Fruit fly (Drosophila melanogaster) whole organism, embryonic: ENCODE measurements around the gene Vha100-2.
A peak's percentile ranks its signal among the peaks of the same experiment; 100 is the strongest.

Experiments used
- Ada2b ChIP-seq: fragments of 200-800 bp; sonication (Bioruptor generic); IDR thresholded peaks from 2 replicates; pipeline ENCODE4 v1.3.6; 2022; ENCODE audit warnings: missing biosample characterization, missing genetic modification characterization
- Atf6 ChIP-seq: fragments of 200-800 bp; sonication (Bioruptor generic); IDR thresholded peaks from 2 replicates; pipeline ENCODE4 v1.3.6; 2022; ENCODE audit warnings: missing biosample characterization, missing genetic modification characterization
- CG11093 ChIP-seq: fragments of 200-800 bp; sonication (Bioruptor generic); IDR thresholded peaks from 3 replicates; pipeline ENCODE4 v1.3.6; 2022; ENCODE audit warnings: missing biosample characterization, missing genetic modification characterization
- CG13424 ChIP-seq: fragments of 200-800 bp; sonication (Bioruptor generic); optimal IDR thresholded peaks from 2 replicates; lab custom pipeline; 2019; ENCODE audit warnings: missing biosample characterization, mild to moderate bottlenecking, missing genetic modification characterization, moderate library complexity
- CG15514 ChIP-seq: fragments of 200-800 bp; sonication (Bioruptor generic); optimal IDR thresholded peaks from 3 replicates; lab custom pipeline; 2017; ENCODE audit warnings: missing biosample characterization, missing genetic modification characterization, mild to moderate bottlenecking, moderate library complexity, missing genetic modification reagents
- CG1603 ChIP-seq: fragments of 200-800 bp; sonication (Bioruptor generic); optimal IDR thresholded peaks from 2 replicates; lab custom pipeline; 2019; ENCODE audit warnings: missing biosample characterization, mild to moderate bottlenecking, missing genetic modification characterization, moderate library complexity
- CG1647 ChIP-seq: fragments of 200-800 bp; sonication (Bioruptor generic); optimal IDR thresholded peaks from 3 replicates; lab custom pipeline; 2016; ENCODE audit warnings: missing biosample characterization, missing genetic modification characterization
- CG16779 ChIP-seq: fragments of 200-800 bp; sonication (Bioruptor generic); IDR thresholded peaks from 2 replicates; pipeline ENCODE4 v1.3.6; 2022; ENCODE audit warnings: missing biosample characterization, missing genetic modification characterization
- CG17359 ChIP-seq: fragments of 200-800 bp; sonication (Bioruptor generic); optimal IDR thresholded peaks from 3 replicates; lab custom pipeline; 2018; ENCODE audit warnings: missing biosample characterization, mild to moderate bottlenecking, missing genetic modification characterization, moderate library complexity
- CG17612 ChIP-seq: fragments of 200-800 bp; sonication (Bioruptor generic); IDR thresholded peaks from 2 replicates; pipeline ENCODE4 v1.3.6; 2022; ENCODE audit warnings: missing biosample characterization, missing genetic modification characterization
- CG2678 ChIP-seq: fragments of 200-800 bp; sonication (Bioruptor generic); optimal IDR thresholded peaks from 3 replicates; lab custom pipeline; 2019; ENCODE audit warnings: missing biosample characterization, mild to moderate bottlenecking, missing genetic modification characterization, moderate library complexity
- CG32532 ChIP-seq: fragments of 200-800 bp; sonication (Bioruptor generic); IDR thresholded peaks from 2 replicates; pipeline ENCODE4 v1.3.6; 2022; ENCODE audit warnings: missing biosample characterization, missing genetic modification characterization
- CG32772 ChIP-seq: fragments of 200-800 bp; sonication (Bioruptor generic); IDR thresholded peaks from 2 replicates; pipeline ENCODE4 v1.3.6; 2022; ENCODE audit warnings: missing biosample characterization, missing genetic modification characterization
- CG34224 ChIP-seq: fragments of 200-800 bp; sonication (Bioruptor generic); IDR thresholded peaks from 3 replicates; pipeline ENCODE4 v1.3.6; 2022; ENCODE audit warnings: missing biosample characterization, missing genetic modification characterization; ENCODE audit not compliant: partially characterized antibody
- CG6175 ChIP-seq: fragments of 200-800 bp; sonication (Bioruptor generic); IDR thresholded peaks from 3 replicates; pipeline ENCODE4 v1.3.6; 2022; ENCODE audit warnings: missing biosample characterization, missing genetic modification characterization
- CG6689 ChIP-seq: fragments of 200-800 bp; sonication (Bioruptor generic); IDR thresholded peaks from 2 replicates; pipeline ENCODE4 v1.3.6; 2022; ENCODE audit warnings: missing biosample characterization, missing genetic modification characterization
- CG8388 ChIP-seq: fragments of 200-800 bp; sonication (Bioruptor generic); optimal IDR thresholded peaks from 2 replicates; lab custom pipeline; 2019; ENCODE audit warnings: missing biosample characterization, mild to moderate bottlenecking, missing genetic modification characterization, moderate library complexity
- CG9797 ChIP-seq: fragments of 200-800 bp; sonication (Bioruptor generic); optimal IDR thresholded peaks from 3 replicates; lab custom pipeline; 2018; ENCODE audit warnings: missing biosample characterization, mild to moderate bottlenecking, missing genetic modification characterization
- Chrac-16 ChIP-seq: fragments of 200-800 bp; sonication (Bioruptor generic); optimal IDR thresholded peaks from 3 replicates; lab custom pipeline; 2016; ENCODE audit warnings: missing biosample characterization, missing genetic modification characterization
- Ets97D ChIP-seq: fragments of 200-800 bp; sonication (Bioruptor generic); optimal IDR thresholded peaks from 3 replicates; lab custom pipeline; 2016; ENCODE audit warnings: missing biosample characterization, missing genetic modification characterization
- H2.0 ChIP-seq: fragments of 200-800 bp; sonication (Bioruptor generic); IDR thresholded peaks from 2 replicates; pipeline ENCODE4 v1.3.6; 2022; ENCODE audit warnings: missing biosample characterization, missing genetic modification characterization
- HHEX ChIP-seq: fragments of 200-800 bp; sonication (Bioruptor generic); optimal IDR thresholded peaks from 3 replicates; lab custom pipeline; 2017; ENCODE audit warnings: missing biosample characterization, mild to moderate bottlenecking, missing genetic modification characterization, missing genetic modification reagents
- HLH3B ChIP-seq: fragments of 200-800 bp; sonication (Bioruptor generic); IDR thresholded peaks from 2 replicates; pipeline ENCODE4 v1.3.6; 2022; ENCODE audit warnings: missing biosample characterization, missing genetic modification characterization
- Kr ChIP-seq: fragments of 200-800 bp; sonication (Bioruptor generic); optimal IDR thresholded peaks from 2 replicates; lab custom pipeline; 2017; ENCODE audit warnings: missing biosample characterization, mild to moderate bottlenecking, missing genetic modification characterization
- NK7.1 ChIP-seq: fragments of 200-800 bp; sonication (Bioruptor generic); optimal IDR thresholded peaks from 3 replicates; lab custom pipeline; 2016; ENCODE audit warnings: missing biosample characterization, missing genetic modification characterization
- Opbp ChIP-seq: fragments of 200-800 bp; sonication (Bioruptor generic); IDR thresholded peaks from 3 replicates; pipeline ENCODE4 v1.3.6; 2022; ENCODE audit warnings: missing biosample characterization, missing genetic modification characterization; ENCODE audit not compliant: partially characterized antibody
- Pdp1 ChIP-seq, 2 experiments: fragments of 200-800 bp; sonication (Bioruptor generic); optimal IDR thresholded peaks; 3 replicates each; lab custom pipeline; 2016; ENCODE audit warnings: missing biosample characterization in 2 of 2, missing genetic modification characterization in 2 of 2, mild to moderate bottlenecking in 1 of 2, moderate library complexity in 1 of 2
- Sox100B ChIP-seq: fragments of 200-800 bp; sonication (Bioruptor generic); optimal IDR thresholded peaks from 3 replicates; lab custom pipeline; 2018; ENCODE audit warnings: missing biosample characterization, mild to moderate bottlenecking, missing genetic modification characterization
- Spps ChIP-seq: fragments of 200-800 bp; sonication (Bioruptor generic); optimal IDR thresholded peaks from 2 replicates; lab custom pipeline; 2018; ENCODE audit warnings: missing biosample characterization, mild to moderate bottlenecking, missing genetic modification characterization
- Ssrp ChIP-seq: fragments of 200-800 bp; sonication (Bioruptor generic); optimal IDR thresholded peaks from 2 replicates; lab custom pipeline; 2018; ENCODE audit warnings: missing biosample characterization, mild to moderate bottlenecking, missing genetic modification characterization, moderate library complexity
- Vsx1 ChIP-seq: fragments of 200-800 bp; sonication (Bioruptor generic); optimal IDR thresholded peaks from 2 replicates; lab custom pipeline; 2017; ENCODE audit warnings: missing biosample characterization, mild to moderate bottlenecking, missing genetic modification characterization, missing genetic modification reagents
- Xbp1 ChIP-seq: fragments of 200-800 bp; sonication (Bioruptor generic); optimal IDR thresholded peaks from 3 replicates; lab custom pipeline; 2016; ENCODE audit warnings: missing biosample characterization, mild to moderate bottlenecking, missing genetic modification characterization
- btn ChIP-seq: fragments of 200-800 bp; sonication (Bioruptor generic); optimal IDR thresholded peaks from 2 replicates; lab custom pipeline; 2016; ENCODE audit warnings: missing biosample characterization, missing genetic modification characterization
- cas ChIP-seq: fragments of 200-800 bp; sonication (Bioruptor generic); IDR thresholded peaks from 2 replicates; pipeline ENCODE4 v1.3.6; 2022; ENCODE audit warnings: missing biosample characterization, missing genetic modification characterization
- caup ChIP-seq: fragments of 200-800 bp; sonication (Bioruptor generic); optimal IDR thresholded peaks from 3 replicates; lab custom pipeline; 2017; ENCODE audit warnings: missing biosample characterization, mild to moderate bottlenecking, missing genetic modification characterization, moderate library complexity; ENCODE audit not compliant: severe bottlenecking
- crp ChIP-seq, 2 experiments: fragments of 200-800 bp; sonication (Bioruptor generic); optimal IDR thresholded peaks; 2 replicates in 1 of 2; 3 replicates in 1 of 2; lab custom pipeline; 2017; ENCODE audit warnings: missing biosample characterization in 2 of 2, missing genetic modification characterization in 2 of 2, mild to moderate bottlenecking in 1 of 2, moderate library complexity in 1 of 2
- da ChIP-seq: fragments of 200-800 bp; sonication (Bioruptor generic); optimal IDR thresholded peaks from 2 replicates; lab custom pipeline; 2016; ENCODE audit warnings: missing biosample characterization, missing genetic modification characterization
- danr ChIP-seq: fragments of 200-800 bp; sonication (Bioruptor generic); IDR thresholded peaks from 2 replicates; pipeline ENCODE4 v1.3.6; 2022; ENCODE audit warnings: missing biosample characterization, missing genetic modification characterization
- dmrt11E ChIP-seq: fragments of 200-800 bp; sonication (Bioruptor generic); optimal IDR thresholded peaks from 3 replicates; lab custom pipeline; 2018; ENCODE audit warnings: missing biosample characterization, mild to moderate bottlenecking, missing genetic modification characterization, moderate library complexity
- fd96Cb ChIP-seq: fragments of 200-800 bp; sonication (Bioruptor generic); optimal IDR thresholded peaks from 2 replicates; lab custom pipeline; 2018; ENCODE audit warnings: missing biosample characterization, mild to moderate bottlenecking, missing genetic modification characterization, moderate library complexity
- hth ChIP-seq: fragments of >200 bp; optimal IDR thresholded peaks from 2 replicates; lab custom pipeline; 2017; ENCODE audit warnings: inconsistent platforms
- mirr ChIP-seq: fragments of 200-800 bp; sonication (Bioruptor generic); optimal IDR thresholded peaks from 3 replicates; lab custom pipeline; 2018; ENCODE audit warnings: missing biosample characterization, mild to moderate bottlenecking, missing genetic modification characterization
- ro ChIP-seq: fragments of 200-800 bp; sonication (Bioruptor generic); IDR thresholded peaks from 2 replicates; pipeline ENCODE4 v1.3.6; 2022; ENCODE audit warnings: missing biosample characterization, missing genetic modification characterization
- seq ChIP-seq: fragments of 200-800 bp; sonication (Bioruptor generic); IDR thresholded peaks from 2 replicates; pipeline ENCODE4 v1.3.6; 2022; ENCODE audit warnings: missing biosample characterization, missing genetic modification characterization
- sima ChIP-seq: fragments of 200-800 bp; sonication (Bioruptor generic); optimal IDR thresholded peaks from 2 replicates; lab custom pipeline; 2016; ENCODE audit warnings: missing biosample characterization, missing genetic modification characterization
- tup ChIP-seq: fragments of 200-800 bp; sonication (Bioruptor generic); optimal IDR thresholded peaks from 2 replicates; lab custom pipeline; 2016; ENCODE audit warnings: missing biosample characterization, mild to moderate bottlenecking, missing genetic modification characterization, moderate library complexity
- vnd ChIP-seq: fragments of 200-800 bp; sonication (Bioruptor generic); IDR thresholded peaks from 3 replicates; pipeline ENCODE4 v1.3.6; 2022; ENCODE audit warnings: missing biosample characterization, missing genetic modification characterization; ENCODE audit not compliant: partially characterized antibody
- zfh2 ChIP-seq: fragments of 200-800 bp; sonication (Bioruptor generic); optimal IDR thresholded peaks from 2 replicates; lab custom pipeline; 2016; ENCODE audit warnings: missing biosample characterization, missing genetic modification characterization

The Vha100-2 gene

dm6 chr3R:18436550-18437362 lies 37.8 kb upstream of the Vha100-2 start:
- TF ChIP-seq Spps (tag; lab: Kevin White, UChicago) (no peak), HLH3B (GFP tag; lab: Robert Waterston, UW) (peak; percentile 57; the same call in 1 of the 2 replicates), fd96Cb (tag; lab: Kevin White, UChicago) (peak; percentile 75), CG32772 (0 out of 2 replicates have a peak, but pooled peaks have one; percentile 36), Ets97D (no peak), NK7.1 (GFP tag; lab: Kevin White, UChicago) (no peak), Kr (no peak), CG1603 (tag; lab: Kevin White, UChicago) (peak; percentile 68), CG32532 (GFP tag; lab: Robert Waterston, UW) (peak; percentile 65), CG34224 (GFP tag; lab: Robert Waterston, UW) (no peak), mirr (no peak), btn (GFP tag; lab: Kevin White, UChicago) (peak; percentile 26), crp (GFP tag; optimal IDR thresholded peaks at IDR 0.05; lab: Kevin White, UChicago) (peak in 1 of 2 experiments; percentile 1), CG17359 (tag; lab: Kevin White, UChicago) (peak; percentile 77), CG6689 (GFP tag; lab: Robert Waterston, UW) (peak; percentile 30; the same call in 1 of the 2 replicates), CG8388 (GFP tag; lab: Kevin White, UChicago) (peak; percentile 7), Atf6 (GFP tag; lab: Robert Waterston, UW) (peak; percentile 69), CG11093 (GFP tag; lab: Robert Waterston, UW) (no peak), Opbp (GFP tag; lab: Robert Waterston, UW) (no peak), CG1647 (GFP tag; lab: Kevin White, UChicago) (peak; percentile 56), vnd (GFP tag; lab: Robert Waterston, UW) (no peak), caup (peak; percentile 45), dmrt11E (no peak), danr (GFP tag; lab: Robert Waterston, UW) (0 out of 2 replicates have a peak, but pooled peaks have one; percentile 13), zfh2 (GFP tag; lab: Kevin White, UChicago) (peak; percentile 55), CG9797 (no peak), Chrac-16 (GFP tag; lab: Kevin White, UChicago) (peak; percentile 65), Ssrp (no peak), da (no peak), HHEX (peak; percentile 64), sima (no peak), Pdp1 (GFP tag; optimal IDR thresholded peaks at IDR 0.05; lab: Kevin White, UChicago) (peak; percentile 71 to 76), CG16779 (GFP tag; lab: Robert Waterston, UW) (no peak), Sox100B (peak; percentile 54), CG6175 (GFP tag; lab: Robert Waterston, UW) (no peak), Vsx1 (no peak), ro (GFP tag; lab: Robert Waterston, UW) (no peak), seq (GFP tag; lab: Robert Waterston, UW) (peak; percentile 53; the same call in 1 of the 2 replicates), CG13424 (tag; lab: Kevin White, UChicago) (peak; percentile 45), Ada2b (peak; percentile 80), CG17612 (no peak), CG2678 (tag; lab: Kevin White, UChicago) (peak; percentile 84), CG15514 (GFP tag; lab: Kevin White, UChicago) (peak; percentile 57), cas (GFP tag; lab: Robert Waterston, UW) (no peak), Xbp1 (GFP tag; lab: Kevin White, UChicago) (peak; percentile 58), H2.0 (no peak), tup (GFP tag; lab: Kevin White, UChicago) (peak; percentile 12), hth (lab: Kevin White, UChicago) (no peak)
